Fruit fly (Drosophila melanogaster): ENCODE data around the gene CG13063.

DNA sequence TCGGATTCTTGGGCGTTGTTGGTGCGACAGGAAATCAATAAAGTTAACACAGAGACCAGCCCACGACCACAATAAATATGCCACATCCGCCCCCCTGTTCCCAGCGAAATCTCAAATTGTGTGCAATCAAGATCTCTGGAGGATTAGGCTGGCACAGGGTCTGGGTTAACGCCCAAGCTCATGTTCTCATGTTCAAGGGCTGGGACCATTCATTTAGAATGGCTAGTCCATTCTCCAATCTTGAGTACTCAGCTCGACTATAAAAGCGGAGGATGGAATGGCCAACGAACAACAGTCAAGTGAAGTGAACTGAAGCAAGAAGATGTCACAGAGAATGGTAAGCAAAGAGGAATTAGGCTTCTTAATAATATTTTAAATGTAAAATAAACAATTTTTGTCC lies 26.6 kb downstream of the CG13063 start, which contains the start of gene CG13056:
- TF ChIP-seq CG14711 (tag; optimal IDR thresholded peaks at IDR 0.05) (no peak), CG1620 (GFP tag; optimal IDR thresholded peaks at IDR 0.05) (no peak), pad (GFP tag; optimal IDR thresholded peaks at IDR 0.05) (no peak), Crg-1 (GFP tag; optimal IDR thresholded peaks at IDR 0.05) (no peak), kay (GFP tag; ENCODE audit: borderline replicate concordance) (no peak), cic (GFP tag; optimal IDR thresholded peaks at IDR 0.05) (no peak), CG7101 (tag; optimal IDR thresholded peaks at IDR 0.05) (no peak), ovo (GFP tag; optimal IDR thresholded peaks at IDR 0.05) (no peak), CG12768 (GFP tag; optimal IDR thresholded peaks at IDR 0.05) (no peak), CG5204 (GFP tag; optimal IDR thresholded peaks at IDR 0.05) (no peak), Clk (GFP tag; optimal IDR thresholded peaks at IDR 0.05) (no peak)
